Worm (Caenorhabditis elegans) whole organism, L4 larva: ENCODE results near the gene T23F11.6.

Experiments used
- D1046.2 ChIP-seq: fragments of 200-800 bp; sonication (Bioruptor generic); IDR thresholded peaks from 2 replicates; pipeline ENCODE4 v1.3.6; 2022; ENCODE audit warnings: missing genetic modification characterization, missing compliant biosample characterization
- F26F4.8 ChIP-seq: fragments of 200-800 bp; sonication (Bioruptor generic); conservative IDR thresholded peaks from 2 replicates; pipeline ENCODE4 v1.3.6; 2022; ENCODE audit warnings: missing genetic modification characterization, missing compliant biosample characterization
- F37D6.2 ChIP-seq: sonication (generic microtip); optimal IDR thresholded peaks from 2 replicates; lab custom pipeline; 2016; ENCODE audit warnings: mild to moderate bottlenecking, missing genetic modification characterization, missing compliant biosample characterization
- F44E2.7 ChIP-seq: fragments of 200-800 bp; sonication (Bioruptor generic); IDR thresholded peaks from 2 replicates; pipeline ENCODE4 v2.1.2; 2022; ENCODE audit warnings: missing genetic modification characterization, missing compliant biosample characterization
- T20F7.1 ChIP-seq: fragments of 200-800 bp; sonication (Bioruptor generic); optimal IDR thresholded peaks from 2 replicates; lab custom pipeline; 2018; ENCODE audit warnings: mild to moderate bottlenecking, missing genetic modification characterization, missing compliant biosample characterization
- Y5F2A.4 ChIP-seq: fragments of 200-800 bp; sonication (Bioruptor generic); optimal IDR thresholded peaks from 2 replicates; lab custom pipeline; 2018; ENCODE audit warnings: mild to moderate bottlenecking, missing genetic modification characterization, missing compliant biosample characterization
- Y75B8A.6 ChIP-seq: fragments of 200-800 bp; sonication (Bioruptor generic); IDR thresholded peaks from 2 replicates; pipeline ENCODE4 v1.3.6; 2022; ENCODE audit warnings: missing genetic modification reagents, missing genetic modification characterization, missing compliant biosample characterization
- ZK337.2 ChIP-seq: fragments of 200-800 bp; sonication (Bioruptor generic); IDR thresholded peaks from 2 replicates; pipeline ENCODE4 v1.3.6; 2022; ENCODE audit warnings: missing genetic modification reagents, missing genetic modification characterization, missing compliant biosample characterization
- ZK546.5 ChIP-seq, 2 experiments: sonication (generic microtip); optimal IDR thresholded peaks; 2 replicates each; lab custom pipeline; 2017; ENCODE audit warnings: missing biosample characterization in 2 of 2, missing genetic modification characterization in 2 of 2
- attf-4 ChIP-seq: sonication (generic microtip); optimal IDR thresholded peaks from 3 replicates; lab custom pipeline; 2017; ENCODE audit warnings: missing biosample characterization, missing genetic modification characterization
- ceh-28 ChIP-seq: fragments of 150-350 bp; optimal IDR thresholded peaks from 2 replicates; lab custom pipeline; 2014; ENCODE audit warnings: missing biosample characterization, missing genetic modification reagents, missing genetic modification characterization
- ces-1 ChIP-seq: fragments of 150-350 bp; sonication (generic microtip); optimal IDR thresholded peaks from 4 replicates; lab custom pipeline; 2014; ENCODE audit warnings: missing biosample characterization, missing genetic modification reagents, missing genetic modification characterization
- daf-16 ChIP-seq, 3 experiments: sonication (generic microtip); optimal IDR thresholded peaks; 2 replicates each; lab custom pipeline; 2016 to 2017; ENCODE audit warnings: missing genetic modification characterization in 3 of 3, missing genetic modification reagents in 3 of 3, mild to moderate bottlenecking in 2 of 3, missing compliant biosample characterization in 2 of 3, missing biosample characterization in 1 of 3, moderate library complexity in 1 of 3
- daf-19 ChIP-seq: fragments of 200-800 bp; sonication (Bioruptor generic); conservative IDR thresholded peaks from 2 replicates; pipeline ENCODE4 v1.3.6; 2022; ENCODE audit warnings: missing genetic modification characterization, missing compliant biosample characterization
- dmd-9 ChIP-seq: fragments of 200-800 bp; sonication (Bioruptor generic); IDR thresholded peaks from 2 replicates; pipeline ENCODE4 v1.3.6; 2022; ENCODE audit warnings: missing genetic modification reagents, missing genetic modification characterization, missing compliant biosample characterization
- dve-1 ChIP-seq: sonication (generic microtip); optimal IDR thresholded peaks from 2 replicates; lab custom pipeline; 2017; ENCODE audit warnings: antibody characterized with exemption, mild to moderate bottlenecking, missing genetic modification characterization, missing compliant biosample characterization; ENCODE audit not compliant: insufficient read depth
- egl-43 ChIP-seq: fragments of 200-800 bp; sonication (Bioruptor generic); IDR thresholded peaks from 2 replicates; pipeline ENCODE4 v1.3.6; 2022; ENCODE audit warnings: missing genetic modification reagents, missing genetic modification characterization, missing compliant biosample characterization
- hif-1 ChIP-seq, 2 experiments: sonication (generic microtip); optimal IDR thresholded peaks; 2 replicates each; lab custom pipeline; 2016 to 2017; ENCODE audit warnings: missing compliant biosample characterization in 2 of 2, missing genetic modification characterization in 2 of 2, missing genetic modification reagents in 2 of 2, missing genotype in 2 of 2, mild to moderate bottlenecking in 1 of 2
- hlh-30 ChIP-seq: sonication (generic microtip); optimal IDR thresholded peaks from 2 replicates; lab custom pipeline; 2017; ENCODE audit warnings: antibody characterized with exemption, mild to moderate bottlenecking, missing genetic modification characterization, missing compliant biosample characterization; ENCODE audit not compliant: insufficient read depth
- lim-7 ChIP-seq: fragments of 200-800 bp; sonication (Bioruptor generic); IDR thresholded peaks from 2 replicates; pipeline ENCODE4 v1.3.6; 2022; ENCODE audit warnings: missing genetic modification characterization, missing compliant biosample characterization
- lin-15B ChIP-seq: fragments of 150-350 bp; sonication (generic microtip); optimal IDR thresholded peaks from 3 replicates; lab custom pipeline; 2014; ENCODE audit warnings: missing biosample characterization, missing genetic modification characterization
- lin-38 ChIP-seq: fragments of 200-800 bp; sonication (Bioruptor generic); IDR thresholded peaks from 2 replicates; pipeline ENCODE4 v1.3.6; 2022; ENCODE audit warnings: missing genetic modification reagents, missing genetic modification characterization, missing compliant biosample characterization
- lin-39 ChIP-seq: fragments of 150-350 bp; optimal IDR thresholded peaks from 2 replicates; lab custom pipeline; 2014; ENCODE audit warnings: missing biosample characterization, missing genetic modification reagents, missing genetic modification characterization
- lsy-2 ChIP-seq, 2 experiments: fragments of 150-350 bp in 1 of 2; sonication (generic microtip) in 1 of 2; optimal IDR thresholded peaks; 2 replicates each; lab custom pipeline; 2014 to 2017; ENCODE audit warnings: missing biosample characterization in 2 of 2, missing genetic modification characterization in 2 of 2
- madf-5 ChIP-seq, 2 experiments: fragments of 200-800 bp; sonication (Bioruptor generic); IDR thresholded peaks; 2 replicates each; pipeline ENCODE4 v1.3.6; 2022; ENCODE audit warnings: missing compliant biosample characterization in 2 of 2, missing genetic modification characterization in 2 of 2
- mdt-29 ChIP-seq: fragments of 200-800 bp; sonication (Bioruptor generic); IDR thresholded peaks from 2 replicates; pipeline ENCODE4 v1.3.6; 2022; ENCODE audit warnings: missing genetic modification reagents, missing genetic modification characterization, missing compliant biosample characterization
- mep-1 ChIP-seq: fragments of 150-350 bp; sonication (generic microtip); optimal IDR thresholded peaks from 3 replicates; lab custom pipeline; 2014; ENCODE audit warnings: missing biosample characterization, missing genetic modification characterization
- mes-2 ChIP-seq: sonication (generic microtip); optimal IDR thresholded peaks from 2 replicates; lab custom pipeline; 2016; ENCODE audit warnings: missing genotype, mild to moderate bottlenecking, missing genetic modification characterization, missing compliant biosample characterization; ENCODE audit not compliant: poor library complexity, severe bottlenecking
- nhr-10 ChIP-seq: fragments of 150-350 bp; optimal IDR thresholded peaks from 2 replicates; lab custom pipeline; 2014; ENCODE audit warnings: missing biosample characterization, missing genetic modification characterization
- nhr-102 ChIP-seq: sonication (generic microtip); optimal IDR thresholded peaks from 2 replicates; lab custom pipeline; 2016; ENCODE audit warnings: mild to moderate bottlenecking, missing genetic modification characterization, moderate library complexity, missing compliant biosample characterization
- nhr-111 ChIP-seq: fragments of 200-800 bp; sonication (Bioruptor generic); optimal IDR thresholded peaks from 2 replicates; lab custom pipeline; 2018; ENCODE audit warnings: mild to moderate bottlenecking, missing genetic modification characterization, missing compliant biosample characterization
- nhr-25 ChIP-seq: sonication (generic microtip); optimal IDR thresholded peaks from 2 replicates; lab custom pipeline; 2017; ENCODE audit warnings: missing genetic modification characterization, mild to moderate bottlenecking, missing compliant biosample characterization, antibody characterized with exemption, moderate library complexity, borderline replicate concordance; ENCODE audit not compliant: insufficient read depth
- nhr-6 ChIP-seq: fragments of 150-350 bp; optimal IDR thresholded peaks from 2 replicates; lab custom pipeline; 2014; ENCODE audit warnings: missing biosample characterization, missing genetic modification characterization
- rbr-2 ChIP-seq: sonication (generic microtip); optimal IDR thresholded peaks from 2 replicates; lab custom pipeline; 2016; ENCODE audit warnings: missing genotype, missing genetic modification characterization, missing compliant biosample characterization
- saeg-2 ChIP-seq: fragments of 200-800 bp; sonication (Bioruptor generic); IDR thresholded peaks from 2 replicates; pipeline ENCODE4 v1.3.6; 2022; ENCODE audit warnings: missing genetic modification reagents, missing genetic modification characterization, missing compliant biosample characterization
- sdz-12 ChIP-seq: fragments of 200-800 bp; sonication (Bioruptor generic); optimal IDR thresholded peaks from 2 replicates; lab custom pipeline; 2018; ENCODE audit warnings: mild to moderate bottlenecking, missing genetic modification characterization, missing compliant biosample characterization
- set-16 ChIP-seq: fragments of 200-800 bp; sonication (Bioruptor generic); IDR thresholded peaks from 2 replicates; pipeline ENCODE4 v1.3.6; 2022; ENCODE audit warnings: missing genetic modification reagents, missing genetic modification characterization, missing compliant biosample characterization
- skn-1 ChIP-seq: fragments of 150-350 bp; optimal IDR thresholded peaks from 2 replicates; lab custom pipeline; 2014; ENCODE audit warnings: missing biosample characterization, missing genetic modification characterization
- snpc-1.2 ChIP-seq: fragments of 200-800 bp; sonication (Bioruptor generic); IDR thresholded peaks from 2 replicates; pipeline ENCODE4 v1.3.6; 2022; ENCODE audit warnings: missing genetic modification reagents, missing genetic modification characterization, missing compliant biosample characterization
- spr-3 ChIP-seq: fragments of 200-800 bp; sonication (Bioruptor generic); optimal IDR thresholded peaks from 2 replicates; lab custom pipeline; 2018; ENCODE audit warnings: mild to moderate bottlenecking, missing genetic modification characterization, missing compliant biosample characterization
- tag-97 ChIP-seq: fragments of 200-800 bp; sonication (Bioruptor generic); IDR thresholded peaks from 2 replicates; pipeline ENCODE4 v1.3.6; 2022; ENCODE audit warnings: missing genetic modification characterization, missing compliant biosample characterization
- unc-62 ChIP-seq, 3 experiments: fragments of 150-350 bp in 1 of 3; sonication (generic microtip); optimal IDR thresholded peaks in 2 of 3; peaks in 1 of 3; 1 replicate in 1 of 3; 2 replicates in 2 of 3; lab custom pipeline; 2014 to 2017; ENCODE audit warnings: missing biosample characterization in 3 of 3, missing genetic modification characterization in 3 of 3, missing genetic modification reagents in 3 of 3, missing genotype in 1 of 3
- vab-7 ChIP-seq: fragments of 200-800 bp; sonication (Bioruptor generic); IDR thresholded peaks from 2 replicates; pipeline ENCODE4 v1.3.6; 2022; ENCODE audit warnings: missing genetic modification reagents, missing genetic modification characterization, missing compliant biosample characterization
- ztf-11 ChIP-seq: fragments of 150-350 bp; optimal IDR thresholded peaks from 2 replicates; lab custom pipeline; 2014; ENCODE audit warnings: missing biosample characterization, missing genetic modification characterization

Gene T23F11.6

DNA sequence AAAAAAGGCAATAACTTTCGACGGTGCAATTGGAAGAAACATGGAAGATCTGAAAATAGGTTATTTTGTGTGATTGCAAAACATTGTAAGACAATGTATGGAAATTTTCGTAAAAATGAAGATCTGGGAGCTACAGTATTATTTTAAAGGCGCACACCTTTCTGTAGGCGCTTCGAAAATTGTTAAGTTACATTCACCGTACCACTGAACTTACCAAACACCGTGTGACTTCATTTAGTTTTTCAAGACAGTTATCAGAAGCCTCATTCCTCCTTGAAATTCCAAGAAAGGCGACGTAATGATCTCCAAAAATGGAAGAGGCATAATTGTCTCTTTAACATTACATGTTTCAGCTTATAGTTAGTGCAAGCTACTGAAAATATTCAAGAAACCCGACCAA lies 6.2 kb upstream of the T23F11.6 start (continued):
- TF ChIP-seq lsy-2 (tag; optimal IDR thresholded peaks at IDR 0.05; lab: Kevin White, UChicago) (no peak), spr-3 (no peak), skn-1 (tag; lab: Kevin White, UChicago) (no peak), ZK546.5 (tag; optimal IDR thresholded peaks at IDR 0.05; lab: Kevin White, UChicago) (no peak), snpc-1.2 (GFP tag; lab: Robert Waterston, UW) (no peak), ces-1 (GFP tag; lab: Kevin White, UChicago) (no peak), attf-4 (tag; lab: Kevin White, UChicago) (no peak), hlh-30 (tag; lab: Kevin White, UChicago) (no peak), ceh-28 (tag; lab: Kevin White, UChicago) (no peak), F37D6.2 (tag; lab: Kevin White, UChicago) (no peak), mdt-29 (no peak), dmd-9 (GFP tag; lab: Robert Waterston, UW) (no peak), Y5F2A.4 (no peak), nhr-102 (tag; lab: Kevin White, UChicago) (peak; percentile 49), Y75B8A.6 (GFP tag; lab: Robert Waterston, UW) (no peak), lin-15B (tag; lab: Kevin White, UChicago) (no peak), unc-62 (GFP tag; optimal IDR thresholded peaks at IDR 0.05 in 1 of 2; lab: Kevin White, UChicago) (no peak), unc-62 (tag; optimal IDR thresholded peaks at IDR 0.05; lab: Kevin White, UChicago) (no peak), mep-1 (tag; lab: Kevin White, UChicago) (no peak), hif-1 (tag; optimal IDR thresholded peaks at IDR 0.05; lab: Kevin White, UChicago) (no peak), nhr-25 (peak; percentile 25), saeg-2 (GFP tag; lab: Robert Waterston, UW) (no peak), dve-1 (tag; lab: Kevin White, UChicago) (no peak), T20F7.1 (GFP tag; lab: Kevin White, UChicago) (no peak), lin-39 (tag; lab: Kevin White, UChicago) (no peak), D1046.2 (GFP tag; lab: Robert Waterston, UW) (no peak), nhr-10 (no peak), lin-38 (GFP tag; lab: Robert Waterston, UW) (peak; percentile 44), madf-5 (GFP tag; IDR thresholded peaks at IDR 0.05; lab: Robert Waterston, UW) (peak in 1 of 2 experiments; percentile 54; a peak in 1 of 4 replicates), daf-16 (GFP tag; optimal IDR thresholded peaks at IDR 0.05; lab: Kevin White, UChicago) (peak in 1 of 2 experiments; percentile 44), daf-16 (tag; optimal IDR thresholded peaks at IDR 0.05; lab: Kevin White, UChicago) (no peak), tag-97 (no peak), ztf-11 (no peak), F44E2.7 (GFP tag; lab: Robert Waterston, UW) (no peak), nhr-6 (no peak), daf-19 (GFP tag; lab: Robert Waterston, UW) (no peak), egl-43 (GFP tag; lab: Robert Waterston, UW) (no peak), set-16 (GFP tag; lab: Robert Waterston, UW) (no peak), ZK337.2 (no peak), sdz-12 (GFP tag; lab: Kevin White, UChicago) (no peak), lim-7 (GFP tag; lab: Robert Waterston, UW) (0 out of 2 replicates have a peak, but pooled peaks have one; percentile 17)

DNA sequence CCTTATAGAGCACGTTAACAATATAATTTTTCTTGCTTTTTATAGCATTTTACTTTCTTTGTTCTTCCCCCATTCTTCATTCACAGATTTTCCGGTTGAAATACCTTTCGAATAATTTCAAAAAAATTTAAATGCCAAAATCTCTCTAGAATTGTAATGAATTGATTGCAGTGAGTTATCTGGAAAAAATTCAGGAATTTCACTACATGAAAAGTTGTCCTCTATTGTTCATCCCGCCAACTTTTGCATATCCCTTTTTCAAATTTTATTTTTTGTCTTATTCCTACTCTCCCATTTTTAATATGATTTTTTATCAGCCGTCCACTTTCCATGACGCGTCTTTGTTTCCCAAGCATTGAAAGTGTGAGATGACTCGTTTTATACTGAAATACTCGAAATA lies 5.7 kb upstream of the T23F11.6 start:
- TF ChIP-seq madf-5 (GFP tag; IDR thresholded peaks at IDR 0.05; lab: Robert Waterston, UW) (peak in 1 of 2 experiments; percentile 6; a peak in 1 of 4 replicates), mep-1 (tag; lab: Kevin White, UChicago) (peak; percentile 41), F26F4.8 (no peak), mdt-29 (no peak), vab-7 (no peak), nhr-111 (GFP tag; lab: Kevin White, UChicago) (peak; percentile 35), rbr-2 (no peak), mes-2 (tag; lab: Kevin White, UChicago) (peak; percentile 17), unc-62 (GFP tag; optimal IDR thresholded peaks at IDR 0.05 in 1 of 2; lab: Kevin White, UChicago) (peak in 1 of 2 experiments; percentile 50), unc-62 (tag; optimal IDR thresholded peaks at IDR 0.05; lab: Kevin White, UChicago) (no peak)
